Fruit fly (Drosophila melanogaster): ENCODE measurements around the gene hoip.

The hoip gene

dm6 chr2L:9698923-9699493 lies 583 bp upstream of the hoip start, which contains the start of gene Pka-C1 (continued):
- peak; percentile 19 for TF ChIP-seq Sin3A (optimal IDR thresholded peaks at IDR 0.05)
- TF ChIP-seq luna (GFP tag; optimal IDR thresholded peaks at IDR 0.05): no peak
- peak; percentile 54 for TF ChIP-seq CG10543 (GFP tag; optimal IDR thresholded peaks at IDR 0.05)
- TF ChIP-seq Ravus (GFP tag; IDR thresholded peaks at IDR 0.05): no peak
- TF ChIP-seq hkb (optimal IDR thresholded peaks at IDR 0.05): no peak
- peak; percentile 40; the same call in 1 of the 2 replicates for TF ChIP-seq hkb (GFP tag; IDR thresholded peaks at IDR 0.05)
- TF ChIP-seq insv (GFP tag; optimal IDR thresholded peaks at IDR 0.05): no peak
- no peak for TF ChIP-seq ken (GFP tag; IDR thresholded peaks at IDR 0.05)
- TF ChIP-seq dm (GFP tag; optimal IDR thresholded peaks at IDR 0.05): no peak
- peak in 1 of 2 experiments; percentile 83 for TF ChIP-seq eve (GFP tag; optimal IDR thresholded peaks at IDR 0.05)
- peak; percentile 25 for TF ChIP-seq CG17385 (GFP tag; optimal IDR thresholded peaks at IDR 0.05)
- TF ChIP-seq CG6175 (GFP tag; IDR thresholded peaks at IDR 0.05): peak; percentile 54; the same call in 1 of the 3 replicates
- no peak for TF ChIP-seq dimm (GFP tag; IDR thresholded peaks at IDR 0.05)
- peak; percentile 66 for TF ChIP-seq lab (GFP tag; optimal IDR thresholded peaks at IDR 0.05)
- peak; percentile 32 for TF ChIP-seq CG4617 (GFP tag; optimal IDR thresholded peaks at IDR 0.05; ENCODE audit: borderline replicate concordance)
- no peak for TF ChIP-seq CG15011 (GFP tag; optimal IDR thresholded peaks at IDR 0.05)
- no peak for TF ChIP-seq CG3726 (GFP tag; IDR thresholded peaks at IDR 0.05)
- TF ChIP-seq CG18619 (GFP tag; optimal IDR thresholded peaks at IDR 0.05): no peak
- TF ChIP-seq CG12744 (GFP tag; optimal IDR thresholded peaks at IDR 0.05): no peak
- no peak for TF ChIP-seq CG14860 (GFP tag; IDR thresholded peaks at IDR 0.05; ENCODE audit: partially characterized antibody)
- peak; percentile 44 for TF ChIP-seq CG12391 (tag; optimal IDR thresholded peaks at IDR 0.05)
- TF ChIP-seq CG8359 (GFP tag; optimal IDR thresholded peaks at IDR 0.05; ENCODE audit: borderline replicate concordance): no peak
- no peak for TF ChIP-seq CG11695 (GFP tag; IDR thresholded peaks at IDR 0.05)
- TF ChIP-seq bcd (GFP tag; optimal IDR thresholded peaks at IDR 0.05): no peak
- no peak for TF ChIP-seq CG11085 (GFP tag; IDR thresholded peaks at IDR 0.05)
- TF ChIP-seq CG11247 (GFP tag; IDR thresholded peaks at IDR 0.05): peak; percentile 54
- no peak for TF ChIP-seq CG10959 (GFP tag; IDR thresholded peaks at IDR 0.05)
- TF ChIP-seq CG1647 (GFP tag; optimal IDR thresholded peaks at IDR 0.05): no peak
- no peak for TF ChIP-seq CG16815 (GFP tag; optimal IDR thresholded peaks at IDR 0.05)
- no peak for TF ChIP-seq Bdp1 (GFP tag; optimal IDR thresholded peaks at IDR 0.05)
- no peak for TF ChIP-seq Nf-YB (GFP tag; optimal IDR thresholded peaks at IDR 0.05)
- peak; percentile 59 for TF ChIP-seq Fer1 (GFP tag; optimal IDR thresholded peaks at IDR 0.05)
- TF ChIP-seq Usf (GFP tag; optimal IDR thresholded peaks at IDR 0.05): no peak
- TF ChIP-seq CG32772 (GFP tag; IDR thresholded peaks at IDR 0.05): peak; percentile 90
- no peak for TF ChIP-seq bab2 (GFP tag; optimal IDR thresholded peaks at IDR 0.05)
- peak; percentile 51 for TF ChIP-seq CG11504 (tag; optimal IDR thresholded peaks at IDR 0.05)
- peak; percentile 27 for TF ChIP-seq CG10267 (tag; optimal IDR thresholded peaks at IDR 0.05)
- no peak for TF ChIP-seq hbn (GFP tag; IDR thresholded peaks at IDR 0.05; ENCODE audit: partially characterized antibody)
- no peak for TF ChIP-seq Hr78 (GFP tag; optimal IDR thresholded peaks at IDR 0.05)
- no peak; the same call in 2 of the 3 replicates for TF ChIP-seq CG14050 (GFP tag; IDR thresholded peaks at IDR 0.05)
- TF ChIP-seq ro (GFP tag; IDR thresholded peaks at IDR 0.05): no peak
- TF ChIP-seq NFAT (GFP tag; IDR thresholded peaks at IDR 0.05): peak; percentile 70
- no peak for TF ChIP-seq CG33557 (GFP tag; optimal IDR thresholded peaks at IDR 0.05)
- TF ChIP-seq CG30431 (GFP tag; optimal IDR thresholded peaks at IDR 0.05): no peak
- TF ChIP-seq CG34376 (GFP tag; optimal IDR thresholded peaks at IDR 0.05): peak; percentile 39
- TF ChIP-seq CG31441 (GFP tag; IDR thresholded peaks at IDR 0.05): 0 out of 2 replicates have a peak, but pooled peaks have one; percentile 27
- no peak for TF ChIP-seq Doc3 (GFP tag; IDR thresholded peaks at IDR 0.05; ENCODE audit: partially characterized antibody)
- no peak for TF ChIP-seq CG14667 (GFP tag; IDR thresholded peaks at IDR 0.05)
- TF ChIP-seq twi (tag; optimal IDR thresholded peaks at IDR 0.05): no peak
- peak; percentile 68 for TF ChIP-seq Bgb (GFP tag; IDR thresholded peaks at IDR 0.05; ENCODE audit: partially characterized antibody)
- no peak for TF ChIP-seq CG4707 (GFP tag; optimal IDR thresholded peaks at IDR 0.05)

Measured in whole organism, embryonic.